Fruit fly (Drosophila melanogaster) whole organism, wandering third instar larva: ENCODE results near the gene nSyb.

Experiments used
- Abd-B ChIP-seq: fragments of >200 bp; optimal IDR thresholded peaks from 2 replicates; lab custom pipeline; 2017; ENCODE audit warnings: missing biosample characterization, missing genetic modification characterization
- CG32264 ChIP-seq: fragments of 200-800 bp; sonication (Bioruptor generic); optimal IDR thresholded peaks from 2 replicates; lab custom pipeline; 2016; ENCODE audit warnings: missing biosample characterization, missing genetic modification characterization
- CG9705 ChIP-seq: fragments of 200-800 bp; sonication (Bioruptor generic); optimal IDR thresholded peaks from 2 replicates; lab custom pipeline; 2018; ENCODE audit warnings: missing biosample characterization, mild to moderate bottlenecking, missing genetic modification characterization
- CrebA ChIP-seq: fragments of 200-800 bp; sonication (Bioruptor generic); optimal IDR thresholded peaks from 2 replicates; lab custom pipeline; 2016; ENCODE audit warnings: missing biosample characterization, mild to moderate bottlenecking, missing genetic modification characterization, borderline replicate concordance
- Dfd ChIP-seq: fragments of >200 bp; optimal IDR thresholded peaks from 2 replicates; lab custom pipeline; 2017; ENCODE audit warnings: missing biosample characterization, missing genetic modification characterization
- Dif ChIP-seq: fragments of 200-275, 200-300 bp; sonication (Bioruptor generic); optimal IDR thresholded peaks from 2 replicates; lab custom pipeline; 2018; ENCODE audit warnings: missing biosample characterization, missing genetic modification characterization; ENCODE audit not compliant: partially characterized antibody
- GATAd ChIP-seq: sonication (Bioruptor generic); optimal IDR thresholded peaks from 2 replicates; lab custom pipeline; 2016; ENCODE audit warnings: missing biosample characterization, missing genetic modification characterization
- HLH106 ChIP-seq: fragments of 200-800 bp; optimal IDR thresholded peaks from 3 replicates; lab custom pipeline; 2019; ENCODE audit warnings: missing biosample characterization, mild to moderate bottlenecking, missing genetic modification characterization, moderate library complexity
- Hnf4 ChIP-seq: fragments of 200-800 bp; sonication (Bioruptor generic); optimal IDR thresholded peaks from 2 replicates; lab custom pipeline; 2016; ENCODE audit warnings: missing biosample characterization, mild to moderate bottlenecking, missing genetic modification characterization
- Hr78 ChIP-seq: fragments of >200 bp; optimal IDR thresholded peaks from 2 replicates; lab custom pipeline; 2017; ENCODE audit warnings: missing biosample characterization, missing genetic modification characterization
- Hr83 ChIP-seq: fragments of 200-300 bp; sonication (Bioruptor generic); optimal IDR thresholded peaks from 2 replicates; lab custom pipeline; 2016; ENCODE audit warnings: missing biosample characterization, mild to moderate bottlenecking, missing genetic modification characterization, moderate library complexity; ENCODE audit not compliant: poor library complexity, severe bottlenecking
- Jra ChIP-seq: sonication (Bioruptor generic); optimal IDR thresholded peaks from 2 replicates; lab custom pipeline; 2016; ENCODE audit warnings: missing biosample characterization, missing genetic modification characterization
- Mio ChIP-seq: sonication (Bioruptor generic); optimal IDR thresholded peaks from 2 replicates; lab custom pipeline; 2016; ENCODE audit warnings: missing biosample characterization, missing genetic modification characterization
- Myc ChIP-seq: fragments of >200 bp; optimal IDR thresholded peaks from 2 replicates; lab custom pipeline; 2017
- N ChIP-seq: fragments of >200 bp; optimal IDR thresholded peaks from 2 replicates; lab custom pipeline; 2018; ENCODE audit warnings: missing biosample characterization, missing external identifiers, missing genetic modification characterization
- OdsH ChIP-seq: fragments of 200-800 bp; sonication (Bioruptor generic); optimal IDR thresholded peaks from 2 replicates; lab custom pipeline; 2016; ENCODE audit warnings: missing biosample characterization, mild to moderate bottlenecking, missing genetic modification characterization
- Rel ChIP-seq, 2 experiments: fragments of 200-800 bp; sonication (Bioruptor generic) in 1 of 2; optimal IDR thresholded peaks; 2 replicates in 1 of 2; 3 replicates in 1 of 2; lab custom pipeline; 2016 to 2019; ENCODE audit warnings: mild to moderate bottlenecking in 2 of 2, missing biosample characterization in 2 of 2, missing genetic modification characterization in 2 of 2, moderate library complexity in 1 of 2
- Sp1 ChIP-seq: fragments of 200-800 bp; sonication (Bioruptor generic); optimal IDR thresholded peaks from 3 replicates; lab custom pipeline; 2019; ENCODE audit warnings: missing biosample characterization, mild to moderate bottlenecking, missing genetic modification characterization, moderate library complexity
- Vsx2 ChIP-seq: fragments of 200-300, 225-300 bp; sonication (Bioruptor generic); optimal IDR thresholded peaks from 2 replicates; lab custom pipeline; 2018; ENCODE audit warnings: missing biosample characterization, missing genetic modification characterization; ENCODE audit not compliant: partially characterized antibody
- br ChIP-seq: fragments of 200-800 bp; sonication (Bioruptor generic); optimal IDR thresholded peaks from 2 replicates; lab custom pipeline; 2016; ENCODE audit warnings: missing biosample characterization, missing genetic modification characterization
- brk ChIP-seq: fragments of 200-800 bp; sonication (Bioruptor generic); optimal IDR thresholded peaks from 2 replicates; lab custom pipeline; 2016; ENCODE audit warnings: missing biosample characterization, mild to moderate bottlenecking, missing genetic modification characterization
- dl ChIP-seq, 2 experiments: fragments of 175-275, 200-275 bp in 1 of 2; fragments of 200-275 bp in 1 of 2; sonication (Bioruptor generic); optimal IDR thresholded peaks; lab custom pipeline; 2018; ENCODE audit warnings: mild to moderate bottlenecking in 2 of 2, missing biosample characterization in 2 of 2, missing genetic modification characterization in 2 of 2, moderate library complexity in 2 of 2; ENCODE audit not compliant: partially characterized antibody in 2 of 2, insufficient read depth in 1 of 2
- dmrt93B ChIP-seq: fragments of 200-800 bp; sonication (Bioruptor generic); optimal IDR thresholded peaks from 2 replicates; lab custom pipeline; 2018; ENCODE audit warnings: missing biosample characterization, mild to moderate bottlenecking, missing genetic modification characterization
- dsf ChIP-seq: sonication (Bioruptor generic); optimal IDR thresholded peaks from 2 replicates; lab custom pipeline; 2016; ENCODE audit warnings: missing biosample characterization, missing genetic modification characterization, borderline replicate concordance
- ey ChIP-seq: fragments of 200-800 bp; sonication (Bioruptor generic); optimal IDR thresholded peaks from 2 replicates; lab custom pipeline; 2016; ENCODE audit warnings: missing biosample characterization, missing genetic modification characterization
- foxo ChIP-seq, 2 experiments: fragments of 200-800 bp; sonication (Bioruptor generic); optimal IDR thresholded peaks; 2 replicates in 1 of 2; 3 replicates in 1 of 2; lab custom pipeline; 2016 to 2017; ENCODE audit warnings: missing biosample characterization in 2 of 2, missing genetic modification characterization in 2 of 2
- fru ChIP-seq: fragments of 200-800 bp; sonication (Bioruptor generic); optimal IDR thresholded peaks from 3 replicates; lab custom pipeline; 2016; ENCODE audit warnings: missing biosample characterization, mild to moderate bottlenecking, missing genetic modification characterization
- h ChIP-seq: fragments of 200-800 bp; sonication (Bioruptor generic); optimal IDR thresholded peaks from 3 replicates; lab custom pipeline; 2016; ENCODE audit warnings: missing biosample characterization, mild to moderate bottlenecking, missing genetic modification characterization
- jim ChIP-seq: fragments of 175-275, 200-325 bp; sonication (Bioruptor generic); optimal IDR thresholded peaks from 2 replicates; lab custom pipeline; 2016; ENCODE audit warnings: missing biosample characterization, mild to moderate bottlenecking, missing genetic modification characterization
- lola ChIP-seq: fragments of >200 bp; optimal IDR thresholded peaks from 2 replicates; lab custom pipeline; 2017; ENCODE audit warnings: missing biosample characterization, missing genetic modification characterization
- pan ChIP-seq: fragments of >200 bp; optimal IDR thresholded peaks from 2 replicates; lab custom pipeline; 2017
- psq ChIP-seq: fragments of 200-800 bp; sonication (Bioruptor generic); optimal IDR thresholded peaks from 3 replicates; lab custom pipeline; 2017; ENCODE audit warnings: missing biosample characterization, mild to moderate bottlenecking, missing genetic modification characterization, moderate library complexity
- rgr ChIP-seq: fragments of 200-800 bp; sonication (Bioruptor generic); optimal IDR thresholded peaks from 3 replicates; lab custom pipeline; 2016; ENCODE audit warnings: missing biosample characterization, mild to moderate bottlenecking, missing genetic modification characterization
- sage ChIP-seq: fragments of 200-800 bp; sonication (Bioruptor generic); optimal IDR thresholded peaks from 2 replicates; lab custom pipeline; 2016; ENCODE audit warnings: missing biosample characterization, mild to moderate bottlenecking, missing genetic modification characterization
- sv ChIP-seq: fragments of 200-800 bp; sonication (Bioruptor generic); optimal IDR thresholded peaks from 3 replicates; lab custom pipeline; 2016; ENCODE audit warnings: missing biosample characterization, missing genetic modification characterization
- tai ChIP-seq: sonication (Bioruptor generic); optimal IDR thresholded peaks from 2 replicates; lab custom pipeline; 2016; ENCODE audit warnings: missing biosample characterization, missing genetic modification characterization
- usp ChIP-seq: fragments of >200 bp; optimal IDR thresholded peaks from 2 replicates; lab custom pipeline; 2017; ENCODE audit warnings: missing biosample characterization, missing genetic modification characterization
- woc ChIP-seq: sonication (Bioruptor generic); optimal IDR thresholded peaks from 2 replicates; lab custom pipeline; 2016; ENCODE audit warnings: missing biosample characterization, mild to moderate bottlenecking, missing genetic modification characterization

The nSyb gene

DNA sequence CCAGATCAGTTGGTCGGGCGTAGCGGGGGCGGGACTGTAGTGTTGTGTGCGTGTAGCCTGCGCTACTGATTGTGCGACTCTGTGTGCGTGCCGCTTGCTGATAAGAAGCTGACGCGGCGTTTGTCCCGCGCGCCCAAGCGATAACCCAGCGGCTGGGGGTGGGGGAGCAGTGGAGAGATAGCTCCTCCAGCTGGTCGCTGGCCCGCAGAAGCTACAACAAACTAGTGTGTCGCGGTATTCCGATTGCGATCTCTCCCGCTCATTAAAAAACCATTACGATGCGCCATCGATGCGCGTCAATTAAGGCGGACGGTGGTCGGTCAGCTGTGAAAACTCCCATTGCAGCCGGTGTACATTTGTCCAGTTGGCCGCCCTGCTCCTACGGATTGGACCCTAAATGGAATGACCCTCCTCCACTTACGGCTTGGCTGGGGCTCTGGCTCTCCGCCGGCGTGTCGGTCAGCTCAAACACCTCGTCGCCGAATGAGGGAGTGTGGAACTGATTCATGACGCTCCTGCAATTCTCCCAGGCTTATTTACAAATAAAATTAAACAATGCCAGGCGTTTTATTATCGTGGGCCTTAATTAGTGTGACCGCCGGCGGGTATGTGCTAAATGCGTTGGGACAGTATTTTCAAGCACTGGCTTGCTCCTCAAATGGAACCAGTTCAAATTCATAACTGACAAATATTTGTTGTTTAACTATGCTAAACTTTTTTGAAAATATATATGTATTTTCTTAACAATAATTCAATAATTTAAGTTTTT is 35.3 kb downstream of the nSyb start, which contains the start of gene CG12104:
CG12104 (minus strand) TSS at position 611 of the 769 bp plus-strand sequence.
- TF ChIP-seq Hr83 (GFP tag; lab: Kevin White, UChicago) (no peak), rgr (GFP tag; lab: Kevin White, UChicago) (no peak), Mio (GFP tag; lab: Kevin White, UChicago) (no peak), Rel (GFP tag; optimal IDR thresholded peaks at IDR 0.05; lab: Kevin White, UChicago) (no peak), Rel (tag; optimal IDR thresholded peaks at IDR 0.05; lab: Kevin White, UChicago) (peak; percentile 1), h (GFP tag; lab: Kevin White, UChicago) (peak; percentile 22), sage (no peak), Jra (no peak), CG9705 (GFP tag; lab: Kevin White, UChicago) (no peak), Sp1 (no peak), lola (no peak), Abd-B (GFP tag; lab: Kevin White, UChicago) (no peak), foxo (GFP tag; optimal IDR thresholded peaks at IDR 0.05; lab: Kevin White, UChicago) (peak in 1 of 2 experiments; percentile 11), pan (lab: Kevin White, UChicago) (no peak)

DNA sequence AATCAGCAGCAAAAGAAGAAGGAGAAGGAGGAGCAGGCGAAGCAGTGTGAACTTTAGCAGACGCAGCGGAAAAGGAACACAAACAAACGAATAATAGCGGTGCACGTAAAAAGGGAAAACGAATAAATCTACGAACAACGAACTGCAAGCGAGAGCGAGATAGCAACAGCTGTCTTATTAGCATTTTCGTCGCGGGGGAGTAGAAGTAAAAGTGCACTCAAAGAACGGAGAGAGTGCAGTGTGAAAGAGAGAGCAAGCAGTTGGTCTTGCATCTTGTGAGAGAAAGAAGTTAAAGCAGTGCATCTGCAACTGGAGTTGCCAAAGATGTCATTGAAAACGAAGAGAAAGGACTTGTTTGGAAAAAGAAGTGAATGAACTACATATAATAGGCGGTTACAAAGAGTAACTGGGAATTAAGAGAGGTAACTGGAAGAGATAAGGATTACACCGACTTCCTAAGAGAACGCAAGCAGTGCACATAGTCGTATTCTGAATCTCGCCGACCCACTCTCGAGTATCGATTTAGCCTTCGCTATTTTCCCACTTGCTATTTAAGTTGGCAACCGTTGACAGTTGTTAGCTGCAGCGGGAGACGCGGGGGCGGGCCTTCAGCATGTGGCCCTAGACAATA is 44.6 kb downstream of the nSyb start:
- TF ChIP-seq Vsx2 (GFP tag; lab: Kevin White, UChicago) (peak; percentile 59), Dif (GFP tag; lab: Kevin White, UChicago) (peak; percentile 24), dl (GFP tag; optimal IDR thresholded peaks at IDR 0.05; lab: Kevin White, UChicago; ENCODE audit: insufficient read depth in 1 of 2, partially characterized antibody in 2 of 2) (no peak), psq (GFP tag; lab: Kevin White, UChicago) (peak; percentile 80)

DNA sequence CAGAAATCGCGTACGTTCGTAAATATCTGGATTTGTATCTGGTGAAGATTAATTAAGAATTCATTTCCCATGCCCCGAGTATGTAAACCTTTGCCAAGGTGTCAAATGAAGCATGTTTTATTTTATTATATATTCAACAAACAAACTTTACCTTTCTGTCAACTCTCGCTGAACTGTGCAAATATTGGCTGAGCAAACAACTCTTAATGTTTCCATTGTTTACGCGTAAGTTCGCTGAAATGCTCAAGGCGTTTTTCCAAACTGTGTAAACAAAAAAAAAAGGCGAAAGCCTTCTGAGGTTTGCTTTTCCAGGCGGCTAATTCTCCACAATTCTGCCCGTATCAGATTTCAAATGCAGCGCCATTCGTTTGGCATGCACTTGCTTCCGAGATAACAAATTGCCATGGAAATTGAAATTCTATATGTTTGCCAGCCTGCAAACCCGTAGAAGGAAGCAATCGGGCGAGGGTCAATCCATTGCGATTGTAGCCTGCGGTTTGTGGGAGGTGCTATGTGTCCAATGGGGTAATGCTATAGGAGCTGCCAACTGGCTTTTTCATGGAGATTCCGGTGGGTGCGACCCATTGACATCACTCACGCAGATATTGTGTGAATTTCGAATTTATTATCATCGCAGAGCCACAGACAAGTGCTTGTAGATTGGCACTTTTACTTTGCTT is 45.7 kb downstream of the nSyb start:
- TF ChIP-seq HLH106 (tag; lab: Kevin White, UChicago) (peak; percentile 89), CrebA (GFP tag; lab: Kevin White, UChicago) (no peak), sv (GFP tag; lab: Kevin White, UChicago) (peak; percentile 60), h (GFP tag; lab: Kevin White, UChicago) (peak; percentile 99), lola (no peak), tai (no peak), woc (peak; percentile 86), OdsH (GFP tag; lab: Kevin White, UChicago) (peak; percentile 99), Jra (peak; percentile 98), brk (GFP tag; lab: Kevin White, UChicago) (no peak), foxo (GFP tag; optimal IDR thresholded peaks at IDR 0.05; lab: Kevin White, UChicago) (peak; percentile 90 to 97), br (GFP tag; lab: Kevin White, UChicago) (peak; percentile 98), CG32264 (GFP tag; lab: Kevin White, UChicago) (peak; percentile 97), sage (peak; percentile 96), Dfd (GFP tag; lab: Kevin White, UChicago) (no peak), dmrt93B (GFP tag; lab: Kevin White, UChicago) (peak; percentile 92), dl (GFP tag; optimal IDR thresholded peaks at IDR 0.05; lab: Kevin White, UChicago; ENCODE audit: insufficient read depth in 1 of 2, partially characterized antibody in 2 of 2) (no peak), Vsx2 (GFP tag; lab: Kevin White, UChicago) (no peak), Hr83 (GFP tag; lab: Kevin White, UChicago) (peak; percentile 100), rgr (GFP tag; lab: Kevin White, UChicago) (peak; percentile 99), GATAd (peak; percentile 94), CG9705 (GFP tag; lab: Kevin White, UChicago) (peak; percentile 95), Dif (GFP tag; lab: Kevin White, UChicago) (no peak), Hr78 (no peak), Mio (GFP tag; lab: Kevin White, UChicago) (peak; percentile 93), usp (GFP tag; lab: Kevin White, UChicago) (no peak), N (GFP tag; lab: Kevin White, UChicago) (no peak), Sp1 (peak; percentile 97), dsf (peak; percentile 97), jim (GFP tag; lab: Kevin White, UChicago) (peak; percentile 98), ey (GFP tag; lab: Kevin White, UChicago) (peak; percentile 91), Hnf4 (peak; percentile 99), fru (GFP tag; lab: Kevin White, UChicago) (peak; percentile 97), pan (lab: Kevin White, UChicago) (no peak), Abd-B (GFP tag; lab: Kevin White, UChicago) (no peak), psq (GFP tag; lab: Kevin White, UChicago) (peak; percentile 95), Myc (lab: Kevin White, UChicago) (no peak), Rel (GFP tag; optimal IDR thresholded peaks at IDR 0.05; lab: Kevin White, UChicago) (peak; percentile 82), Rel (tag; optimal IDR thresholded peaks at IDR 0.05; lab: Kevin White, UChicago) (peak; percentile 84)
